Fruit fly (Drosophila melanogaster) whole organism, wandering third instar larva: ENCODE results near the gene Jon66Ci.

ENCODE experiments used
- CG32264 ChIP-seq: fragments of 200-800 bp; sonication (Bioruptor generic); optimal IDR thresholded peaks from 2 replicates; lab custom pipeline; 2016; ENCODE audit warnings: missing biosample characterization, missing genetic modification characterization
- CG9705 ChIP-seq: fragments of 200-800 bp; sonication (Bioruptor generic); optimal IDR thresholded peaks from 2 replicates; lab custom pipeline; 2018; ENCODE audit warnings: missing biosample characterization, mild to moderate bottlenecking, missing genetic modification characterization
- CrebA ChIP-seq: fragments of 200-800 bp; sonication (Bioruptor generic); optimal IDR thresholded peaks from 2 replicates; lab custom pipeline; 2016; ENCODE audit warnings: missing biosample characterization, mild to moderate bottlenecking, missing genetic modification characterization, borderline replicate concordance
- Dfd ChIP-seq: fragments of >200 bp; optimal IDR thresholded peaks from 2 replicates; lab custom pipeline; 2017; ENCODE audit warnings: missing biosample characterization, missing genetic modification characterization
- Dif ChIP-seq: fragments of 200-275, 200-300 bp; sonication (Bioruptor generic); optimal IDR thresholded peaks from 2 replicates; lab custom pipeline; 2018; ENCODE audit warnings: missing biosample characterization, missing genetic modification characterization; ENCODE audit not compliant: partially characterized antibody
- GATAd ChIP-seq: sonication (Bioruptor generic); optimal IDR thresholded peaks from 2 replicates; lab custom pipeline; 2016; ENCODE audit warnings: missing biosample characterization, missing genetic modification characterization
- HLH106 ChIP-seq: fragments of 200-800 bp; optimal IDR thresholded peaks from 3 replicates; lab custom pipeline; 2019; ENCODE audit warnings: missing biosample characterization, mild to moderate bottlenecking, missing genetic modification characterization, moderate library complexity
- Hnf4 ChIP-seq: fragments of 200-800 bp; sonication (Bioruptor generic); optimal IDR thresholded peaks from 2 replicates; lab custom pipeline; 2016; ENCODE audit warnings: missing biosample characterization, mild to moderate bottlenecking, missing genetic modification characterization
- Hr78 ChIP-seq: fragments of >200 bp; optimal IDR thresholded peaks from 2 replicates; lab custom pipeline; 2017; ENCODE audit warnings: missing biosample characterization, missing genetic modification characterization
- Hr83 ChIP-seq: fragments of 200-300 bp; sonication (Bioruptor generic); optimal IDR thresholded peaks from 2 replicates; lab custom pipeline; 2016; ENCODE audit warnings: missing biosample characterization, mild to moderate bottlenecking, missing genetic modification characterization, moderate library complexity; ENCODE audit not compliant: poor library complexity, severe bottlenecking
- Jra ChIP-seq: sonication (Bioruptor generic); optimal IDR thresholded peaks from 2 replicates; lab custom pipeline; 2016; ENCODE audit warnings: missing biosample characterization, missing genetic modification characterization
- Myc ChIP-seq: fragments of >200 bp; optimal IDR thresholded peaks from 2 replicates; lab custom pipeline; 2017
- N ChIP-seq: fragments of >200 bp; optimal IDR thresholded peaks from 2 replicates; lab custom pipeline; 2018; ENCODE audit warnings: missing biosample characterization, missing external identifiers, missing genetic modification characterization
- OdsH ChIP-seq: fragments of 200-800 bp; sonication (Bioruptor generic); optimal IDR thresholded peaks from 2 replicates; lab custom pipeline; 2016; ENCODE audit warnings: missing biosample characterization, mild to moderate bottlenecking, missing genetic modification characterization
- Rel ChIP-seq, 2 experiments: fragments of 200-800 bp; sonication (Bioruptor generic) in 1 of 2; optimal IDR thresholded peaks; 2 replicates in 1 of 2; 3 replicates in 1 of 2; lab custom pipeline; 2016 to 2019; ENCODE audit warnings: mild to moderate bottlenecking in 2 of 2, missing biosample characterization in 2 of 2, missing genetic modification characterization in 2 of 2, moderate library complexity in 1 of 2
- Sp1 ChIP-seq: fragments of 200-800 bp; sonication (Bioruptor generic); optimal IDR thresholded peaks from 3 replicates; lab custom pipeline; 2019; ENCODE audit warnings: missing biosample characterization, mild to moderate bottlenecking, missing genetic modification characterization, moderate library complexity
- Vsx2 ChIP-seq: fragments of 200-300, 225-300 bp; sonication (Bioruptor generic); optimal IDR thresholded peaks from 2 replicates; lab custom pipeline; 2018; ENCODE audit warnings: missing biosample characterization, missing genetic modification characterization; ENCODE audit not compliant: partially characterized antibody
- br ChIP-seq: fragments of 200-800 bp; sonication (Bioruptor generic); optimal IDR thresholded peaks from 2 replicates; lab custom pipeline; 2016; ENCODE audit warnings: missing biosample characterization, missing genetic modification characterization
- brk ChIP-seq: fragments of 200-800 bp; sonication (Bioruptor generic); optimal IDR thresholded peaks from 2 replicates; lab custom pipeline; 2016; ENCODE audit warnings: missing biosample characterization, mild to moderate bottlenecking, missing genetic modification characterization
- dl ChIP-seq, 2 experiments: fragments of 175-275, 200-275 bp in 1 of 2; fragments of 200-275 bp in 1 of 2; sonication (Bioruptor generic); optimal IDR thresholded peaks; lab custom pipeline; 2018; ENCODE audit warnings: mild to moderate bottlenecking in 2 of 2, missing biosample characterization in 2 of 2, missing genetic modification characterization in 2 of 2, moderate library complexity in 2 of 2; ENCODE audit not compliant: partially characterized antibody in 2 of 2, insufficient read depth in 1 of 2
- dmrt93B ChIP-seq: fragments of 200-800 bp; sonication (Bioruptor generic); optimal IDR thresholded peaks from 2 replicates; lab custom pipeline; 2018; ENCODE audit warnings: missing biosample characterization, mild to moderate bottlenecking, missing genetic modification characterization
- ey ChIP-seq: fragments of 200-800 bp; sonication (Bioruptor generic); optimal IDR thresholded peaks from 2 replicates; lab custom pipeline; 2016; ENCODE audit warnings: missing biosample characterization, missing genetic modification characterization
- foxo ChIP-seq, 2 experiments: fragments of 200-800 bp; sonication (Bioruptor generic); optimal IDR thresholded peaks; 2 replicates in 1 of 2; 3 replicates in 1 of 2; lab custom pipeline; 2016 to 2017; ENCODE audit warnings: missing biosample characterization in 2 of 2, missing genetic modification characterization in 2 of 2
- fru ChIP-seq: fragments of 200-800 bp; sonication (Bioruptor generic); optimal IDR thresholded peaks from 3 replicates; lab custom pipeline; 2016; ENCODE audit warnings: missing biosample characterization, mild to moderate bottlenecking, missing genetic modification characterization
- h ChIP-seq: fragments of 200-800 bp; sonication (Bioruptor generic); optimal IDR thresholded peaks from 3 replicates; lab custom pipeline; 2016; ENCODE audit warnings: missing biosample characterization, mild to moderate bottlenecking, missing genetic modification characterization
- jim ChIP-seq: fragments of 175-275, 200-325 bp; sonication (Bioruptor generic); optimal IDR thresholded peaks from 2 replicates; lab custom pipeline; 2016; ENCODE audit warnings: missing biosample characterization, mild to moderate bottlenecking, missing genetic modification characterization
- lola ChIP-seq: fragments of >200 bp; optimal IDR thresholded peaks from 2 replicates; lab custom pipeline; 2017; ENCODE audit warnings: missing biosample characterization, missing genetic modification characterization
- pan ChIP-seq: fragments of >200 bp; optimal IDR thresholded peaks from 2 replicates; lab custom pipeline; 2017
- psq ChIP-seq: fragments of 200-800 bp; sonication (Bioruptor generic); optimal IDR thresholded peaks from 3 replicates; lab custom pipeline; 2017; ENCODE audit warnings: missing biosample characterization, mild to moderate bottlenecking, missing genetic modification characterization, moderate library complexity
- sage ChIP-seq: fragments of 200-800 bp; sonication (Bioruptor generic); optimal IDR thresholded peaks from 2 replicates; lab custom pipeline; 2016; ENCODE audit warnings: missing biosample characterization, mild to moderate bottlenecking, missing genetic modification characterization
- tai ChIP-seq: sonication (Bioruptor generic); optimal IDR thresholded peaks from 2 replicates; lab custom pipeline; 2016; ENCODE audit warnings: missing biosample characterization, missing genetic modification characterization
- usp ChIP-seq: fragments of >200 bp; optimal IDR thresholded peaks from 2 replicates; lab custom pipeline; 2017; ENCODE audit warnings: missing biosample characterization, missing genetic modification characterization

The Jon66Ci gene

DNA sequence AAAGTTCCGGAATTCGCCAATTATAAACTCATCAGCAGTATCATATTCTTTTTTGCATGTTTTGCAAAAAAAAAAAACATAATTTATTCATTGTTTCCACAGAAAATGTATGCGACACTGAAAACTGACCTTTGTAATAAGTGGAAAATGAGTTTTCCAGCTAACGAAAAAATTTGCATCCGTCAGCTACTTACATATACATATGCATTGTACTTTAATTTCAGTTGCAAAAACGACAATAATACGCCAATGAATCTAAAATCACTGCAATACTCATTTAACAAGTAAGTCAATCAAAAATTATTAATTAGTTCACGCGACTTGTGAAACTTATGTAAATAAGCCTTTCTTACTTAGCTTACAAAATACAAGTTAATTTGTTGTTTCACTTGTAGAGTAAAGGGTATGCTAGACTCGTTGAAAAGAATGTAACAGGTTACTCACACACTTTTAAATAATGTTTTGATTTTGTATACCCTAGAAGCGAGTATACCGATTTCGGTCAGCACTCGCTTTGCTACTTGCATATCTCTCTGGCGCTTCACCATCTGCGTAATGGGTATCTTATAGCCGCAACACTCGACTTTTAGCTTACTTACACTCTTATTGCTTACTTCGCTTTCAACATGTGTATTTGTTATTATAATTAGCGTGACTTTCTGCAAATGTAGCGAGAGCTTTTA, 7.6 kb downstream of the Jon66Ci start:
- TF ChIP-seq jim (GFP tag; lab: Kevin White, UChicago) (no peak), Dfd (GFP tag; lab: Kevin White, UChicago) (no peak), CG32264 (GFP tag; lab: Kevin White, UChicago) (peak; percentile 63), GATAd (GFP tag; lab: Kevin White, UChicago) (no peak), Myc (lab: Kevin White, UChicago) (no peak), psq (peak; percentile 58), CG9705 (peak; percentile 44), foxo (GFP tag; optimal IDR thresholded peaks at IDR 0.05; lab: Kevin White, UChicago) (no peak), tai (GFP tag; lab: Kevin White, UChicago) (no peak), Dif (GFP tag; lab: Kevin White, UChicago) (no peak), usp (GFP tag; lab: Kevin White, UChicago) (no peak), HLH106 (tag; lab: Kevin White, UChicago) (peak; percentile 83), Rel (GFP tag; optimal IDR thresholded peaks at IDR 0.05; lab: Kevin White, UChicago) (no peak), Rel (tag; optimal IDR thresholded peaks at IDR 0.05; lab: Kevin White, UChicago) (peak; percentile 32), fru (GFP tag; lab: Kevin White, UChicago) (no peak), N (no peak), brk (GFP tag; lab: Kevin White, UChicago) (no peak), ey (GFP tag; lab: Kevin White, UChicago) (peak; percentile 79), pan (lab: Kevin White, UChicago) (no peak), Hr83 (GFP tag; lab: Kevin White, UChicago) (peak; percentile 12), Sp1 (GFP tag; lab: Kevin White, UChicago) (no peak), OdsH (GFP tag; lab: Kevin White, UChicago) (peak; percentile 73), lola (GFP tag; lab: Kevin White, UChicago) (no peak), dl (GFP tag; optimal IDR thresholded peaks at IDR 0.05; lab: Kevin White, UChicago; ENCODE audit: insufficient read depth in 1 of 2, partially characterized antibody in 2 of 2) (no peak)

DNA sequence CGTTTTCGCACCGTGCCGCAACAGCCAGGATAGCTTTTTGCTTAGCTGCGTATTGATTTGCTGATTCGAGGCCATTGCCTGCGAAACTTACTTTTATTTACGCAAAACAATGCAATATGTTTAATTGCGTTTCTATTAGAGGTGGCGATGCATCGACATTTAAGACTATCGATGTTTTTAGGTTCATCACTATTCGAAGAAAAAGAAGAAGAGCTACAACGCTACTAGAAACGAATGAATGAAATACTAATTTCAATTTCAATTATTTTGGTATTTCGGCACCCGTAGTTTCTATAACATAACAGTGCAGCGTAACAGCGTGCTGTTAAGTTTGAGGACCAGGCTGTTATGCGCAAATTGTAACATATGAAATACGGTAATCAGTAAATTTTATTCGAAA, 13.8 kb downstream of the Jon66Ci start, which contains the start of the genes Tpt, mkg-p and CG13667:
Tpt (minus strand) TSS at position 155 of the 400 bp plus-strand sequence.
mkg-p (minus strand) TSS at position 155 of the 400 bp plus-strand sequence.
CG13667 (plus strand) TSS at position 332 of the 400 bp plus-strand sequence.
- TF ChIP-seq HLH106 (tag; lab: Kevin White, UChicago) = no peak
- peak; percentile 10 for TF ChIP-seq Myc (lab: Kevin White, UChicago)
- TF ChIP-seq CrebA (GFP tag; lab: Kevin White, UChicago) = no peak
- no peak for TF ChIP-seq dl (GFP tag; optimal IDR thresholded peaks at IDR 0.05; lab: Kevin White, UChicago; ENCODE audit: insufficient read depth in 1 of 2, partially characterized antibody in 2 of 2)
- TF ChIP-seq Hnf4 = no peak
- no peak for TF ChIP-seq sage

DNA sequence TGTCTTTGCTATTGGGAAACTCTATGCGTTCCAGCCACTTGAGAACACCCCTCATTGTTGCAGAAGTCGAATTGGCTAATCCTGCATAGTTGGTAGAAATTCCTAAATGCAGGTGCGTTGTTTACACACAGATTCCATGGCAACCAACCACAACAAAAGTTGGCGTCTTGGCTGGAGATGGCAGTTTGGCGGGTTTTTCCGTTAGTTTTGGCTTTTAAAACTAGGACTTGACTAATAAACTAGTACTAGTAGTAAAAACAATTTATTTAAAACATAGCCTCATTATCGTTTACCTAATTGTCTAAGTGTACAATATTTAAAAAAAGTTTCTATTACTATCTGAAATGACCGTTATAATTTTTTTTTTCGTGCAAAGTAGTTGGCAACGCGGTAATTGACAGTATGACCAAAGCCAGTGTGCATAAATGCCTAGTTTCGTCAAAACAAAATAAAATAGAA, 20.1 kb downstream of the Jon66Ci start, which contains the start of gene Exo70:
Exo70 (plus strand) TSS at position 413 of the 459 bp plus-strand sequence.
- no peak for TF ChIP-seq OdsH (GFP tag; lab: Kevin White, UChicago)
- TF ChIP-seq Myc (lab: Kevin White, UChicago) = peak; percentile 76

DNA sequence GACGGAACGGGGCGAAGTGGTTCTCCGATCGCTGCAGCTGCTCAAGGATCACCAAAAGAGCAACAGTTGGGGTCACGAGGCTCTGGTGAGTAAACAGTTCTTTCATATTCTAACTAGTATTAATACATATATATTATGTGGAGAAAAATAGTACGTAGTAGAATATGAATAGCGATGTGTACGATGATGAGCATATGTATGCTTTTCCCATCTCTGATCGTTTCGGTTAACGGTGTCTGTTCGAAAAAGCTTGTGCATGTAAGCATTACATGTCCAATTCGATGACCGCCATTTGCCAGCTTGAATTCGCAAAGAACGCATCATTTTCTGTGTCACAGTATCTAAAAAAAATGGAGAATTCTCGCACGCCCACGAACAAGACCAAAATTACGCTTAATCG, 21.4 kb downstream of the Jon66Ci start, which contains the start of the genes Oseg1 and mtrm:
Oseg1 (minus strand) TSS at position 101 of the 400 bp plus-strand sequence.
mtrm (plus strand) TSS at position 288 of the 400 bp plus-strand sequence.
- TF ChIP-seq Sp1 (GFP tag; lab: Kevin White, UChicago) (no peak), h (GFP tag; lab: Kevin White, UChicago) (no peak), br (GFP tag; lab: Kevin White, UChicago) (no peak), CrebA (GFP tag; lab: Kevin White, UChicago) (no peak), Myc (lab: Kevin White, UChicago) (no peak), dl (GFP tag; optimal IDR thresholded peaks at IDR 0.05; lab: Kevin White, UChicago; ENCODE audit: insufficient read depth in 1 of 2, partially characterized antibody in 2 of 2) (no peak), Hr78 (no peak), tai (GFP tag; lab: Kevin White, UChicago) (no peak), sage (no peak), usp (GFP tag; lab: Kevin White, UChicago) (no peak), dmrt93B (no peak), Dfd (GFP tag; lab: Kevin White, UChicago) (no peak), Vsx2 (GFP tag; lab: Kevin White, UChicago) (no peak), brk (GFP tag; lab: Kevin White, UChicago) (no peak), N (no peak), Jra (no peak)
- TF ChIP-seq, all 38 proteins: peak for 0
